Worm (Caenorhabditis elegans): ENCODE results near the gene rpl-36.

The rpl-36 gene

DNA sequence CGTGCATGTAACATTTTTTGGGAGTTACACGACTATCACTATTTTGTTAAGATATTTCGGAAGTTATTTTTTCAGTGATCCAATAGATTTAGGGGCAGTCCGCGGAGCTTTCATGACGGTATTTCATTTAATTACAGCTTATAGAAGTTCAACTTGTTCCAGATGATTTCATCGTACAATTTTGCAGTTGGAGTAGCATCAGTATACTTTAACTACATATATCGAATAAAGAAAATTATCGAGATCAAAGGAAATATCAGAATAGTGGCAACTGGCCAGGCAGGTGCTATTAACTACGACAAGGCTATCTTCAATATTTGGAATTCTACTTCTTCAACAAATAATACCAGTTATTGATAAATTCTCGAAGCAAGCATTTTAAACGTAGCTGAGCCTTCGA lies 1.6 kb upstream of the rpl-36 start (continued):
- TF ChIP-seq F10E7.11 (tag; optimal IDR thresholded peaks at IDR 0.05) (no peak), mcd-1 (GFP tag; IDR thresholded peaks at IDR 0.05) (peak; percentile 41; the same call in 1 of the 2 replicates), ztf-18 (tag; optimal IDR thresholded peaks at IDR 0.05) (peak; percentile 32), sdz-38 (tag; optimal IDR thresholded peaks at IDR 0.05) (no peak), ceh-79 (tag; optimal IDR thresholded peaks at IDR 0.05) (no peak), nhr-80 (tag; optimal IDR thresholded peaks at IDR 0.05) (no peak), aptf-3 (GFP tag; IDR thresholded peaks at IDR 0.05) (0 out of 2 replicates have a peak, but pooled peaks have one; percentile 10), Y95B8A.8 (GFP tag; IDR thresholded peaks at IDR 0.05) (peak; percentile 54; the same call in 1 of the 2 replicates), ekl-4 (GFP tag; IDR thresholded peaks at IDR 0.05) (peak; percentile 86), rcor-1 (GFP tag; IDR thresholded peaks at IDR 0.05) (no peak), sptf-2 (GFP tag; optimal IDR thresholded peaks at IDR 0.05) (no peak), ets-4 (GFP tag; optimal IDR thresholded peaks at IDR 0.05) (no peak), lin-40 (tag; optimal IDR thresholded peaks at IDR 0.05) (no peak), K12H6.12 (tag; optimal IDR thresholded peaks at IDR 0.05) (no peak), F57A8.1 (GFP tag; optimal IDR thresholded peaks at IDR 0.05) (no peak), nfya-2 (GFP tag; IDR thresholded peaks at IDR 0.05) (0 out of 2 replicates have a peak, but pooled peaks have one; percentile 54), hlh-12 (tag; optimal IDR thresholded peaks at IDR 0.05) (no peak), lin-35 (GFP tag; optimal IDR thresholded peaks at IDR 0.05) (no peak), madf-3 (GFP tag; IDR thresholded peaks at IDR 0.05) (peak; percentile 46; the same call in 1 of the 2 replicates), Y53G8AR.9 (GFP tag; conservative IDR thresholded peaks at IDR 0.05) (0 out of 2 replicates have a peak, but pooled peaks have one; percentile 53), mes-4 (tag; optimal IDR thresholded peaks at IDR 0.05) (no peak), gei-17 (GFP tag; optimal IDR thresholded peaks at IDR 0.05) (no peak), ama-1 (optimal IDR thresholded peaks at IDR 0.05) (no peak), ama-1 (GFP tag; optimal IDR thresholded peaks at IDR 0.05) (no peak), cebp-1 (GFP tag; IDR thresholded peaks at IDR 0.05) (no peak), cebp-1 (tag; optimal IDR thresholded peaks at IDR 0.05) (peak; percentile 54), nhr-179 (tag; optimal IDR thresholded peaks at IDR 0.05) (no peak), B0019.2 (GFP tag; conservative IDR thresholded peaks at IDR 0.05) (no peak), athp-1 (tag; optimal IDR thresholded peaks at IDR 0.05) (peak; percentile 71), him-1 (tag; optimal IDR thresholded peaks at IDR 0.05) (no peak), F39B2.1 (GFP tag; IDR thresholded peaks at IDR 0.05) (peak; percentile 59; the same call in 1 of the 2 replicates), F33H1.4 (GFP tag; IDR thresholded peaks at IDR 0.05) (peak; percentile 49), ztf-26 (tag; optimal IDR thresholded peaks at IDR 0.05) (no peak), rpc-1 (optimal IDR thresholded peaks at IDR 0.05) (no peak), rpc-1 (tag; optimal IDR thresholded peaks at IDR 0.05) (no peak), ceh-100 (GFP tag; IDR thresholded peaks at IDR 0.05) (no peak), F37B4.10 (GFP tag; IDR thresholded peaks at IDR 0.05) (no peak), snpc-1.3 (tag; optimal IDR thresholded peaks at IDR 0.05; ENCODE audit: insufficient read depth) (peak; percentile 11), pbrm-1 (GFP tag; IDR thresholded peaks at IDR 0.05) (peak; percentile 51; the same call in 1 of the 2 replicates), ceh-40 (GFP tag; IDR thresholded peaks at IDR 0.05) (no peak), die-1 (tag; optimal IDR thresholded peaks at IDR 0.05) (peak; percentile 3), F49E8.2 (tag; optimal IDR thresholded peaks at IDR 0.05; ENCODE audit: insufficient read depth) (peak; percentile 51), B0336.3 (GFP tag; IDR thresholded peaks at IDR 0.05) (peak; percentile 82), ztf-28 (GFP tag; IDR thresholded peaks at IDR 0.05) (no peak), dox-1 (GFP tag; IDR thresholded peaks at IDR 0.05) (no peak), D2030.7 (GFP tag; IDR thresholded peaks at IDR 0.05) (0 out of 2 replicates have a peak, but pooled peaks have one; percentile 36), egrh-3 (GFP tag; IDR thresholded peaks at IDR 0.05) (no peak), madf-6 (GFP tag; IDR thresholded peaks at IDR 0.05) (peak; percentile 72), lin-54 (GFP tag; optimal IDR thresholded peaks at IDR 0.05) (peak; percentile 57), Y67H2A.10 (GFP tag; conservative IDR thresholded peaks at IDR 0.05) (no peak), nhr-27 (tag; optimal IDR thresholded peaks at IDR 0.05) (no peak)
